Worm (Caenorhabditis elegans): ENCODE data around the gene tag-180.
A peak's percentile ranks its signal among the peaks of the same experiment; 100 is the strongest.

DNA sequence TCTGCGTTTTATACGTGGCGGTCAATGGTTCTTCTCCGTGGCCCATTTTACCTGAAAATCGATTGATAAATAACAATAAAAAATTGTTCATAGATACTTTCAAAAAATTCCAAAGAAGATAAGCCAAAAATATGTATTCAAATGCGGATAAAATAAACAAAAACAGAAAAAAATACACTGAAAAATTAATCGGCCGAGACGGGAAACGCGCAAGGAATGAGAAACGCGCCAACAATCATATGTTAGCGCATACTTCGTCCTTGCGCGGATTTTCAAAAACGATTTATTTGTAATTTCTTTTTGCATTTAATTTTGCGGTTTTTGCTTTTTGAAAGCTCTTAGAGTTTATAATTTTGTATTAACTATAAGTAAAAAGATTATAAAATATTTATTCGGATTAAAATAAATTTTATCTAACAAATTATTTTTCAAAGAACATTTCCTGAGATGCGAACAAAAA lies 16.4 kb upstream of the tag-180 start, which contains the start of gene nduf-11:
- TF ChIP-seq nhr-237 (tag; optimal IDR thresholded peaks at IDR 0.05) (peak; percentile 55), ama-1 (optimal IDR thresholded peaks at IDR 0.05) (peak; percentile 65), nhr-10 (tag; optimal IDR thresholded peaks at IDR 0.05) (peak; percentile 58), ZK546.5 (tag; optimal IDR thresholded peaks at IDR 0.05) (peak; percentile 10), ceh-82 (tag; optimal IDR thresholded peaks at IDR 0.05) (peak; percentile 13), nhr-11 (tag; optimal IDR thresholded peaks at IDR 0.05) (no peak), C34F6.9 (tag; optimal IDR thresholded peaks at IDR 0.05) (peak; percentile 90), elt-3 (tag; optimal IDR thresholded peaks at IDR 0.05) (no peak), nhr-6 (tag; optimal IDR thresholded peaks at IDR 0.05) (no peak)

Data from whole organism, L2 larva.